Worm (Caenorhabditis elegans) whole organism, late embryonic: ENCODE measurements around the gene W02D7.8.

Experiments used
- C08G9.2 ChIP-seq: sonication (generic microtip); optimal IDR thresholded peaks from 2 replicates; lab custom pipeline; 2016; ENCODE audit warnings: mild to moderate bottlenecking, missing genetic modification characterization, moderate library complexity, missing compliant biosample characterization
- F13H6.1 ChIP-seq: sonication (generic microtip); optimal IDR thresholded peaks from 2 replicates; lab custom pipeline; 2016; ENCODE audit warnings: missing genetic modification characterization, missing compliant biosample characterization
- hlh-15 ChIP-seq: sonication (generic microtip); optimal IDR thresholded peaks from 2 replicates; lab custom pipeline; 2016; ENCODE audit warnings: missing genetic modification characterization, missing compliant biosample characterization
- pqm-1 ChIP-seq: sonication (generic microtip); optimal IDR thresholded peaks from 2 replicates; lab custom pipeline; 2016; ENCODE audit warnings: missing genetic modification characterization, missing compliant biosample characterization
- unc-86 ChIP-seq: sonication (generic microtip); optimal IDR thresholded peaks from 2 replicates; lab custom pipeline; 2016; ENCODE audit warnings: missing genetic modification characterization, missing compliant biosample characterization

DNA sequence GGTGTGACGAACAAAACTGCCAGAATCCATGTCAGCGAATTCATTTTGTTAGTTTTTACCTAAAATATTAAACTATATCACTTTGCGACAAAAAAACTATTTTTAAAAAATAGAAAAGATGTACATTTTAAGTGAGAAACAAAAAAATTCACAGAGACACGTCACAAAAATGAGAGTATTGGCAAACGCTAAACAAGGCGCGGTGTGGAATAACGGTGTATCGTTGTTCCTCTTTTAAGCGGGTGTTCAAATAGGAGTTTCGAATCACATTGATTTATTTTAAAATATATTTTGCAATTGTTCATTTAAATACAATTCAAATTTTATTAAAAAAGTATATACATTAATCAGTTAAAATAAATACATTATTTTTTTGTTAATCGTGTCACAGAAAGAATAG lies 3.7 kb downstream of the W02D7.8 start, which contains the start of gene sel-9:
- no peak for TF ChIP-seq hlh-15 (tag; lab: Kevin White, UChicago)
- TF ChIP-seq pqm-1 (tag; lab: Kevin White, UChicago), result no peak
- TF ChIP-seq C08G9.2 (tag; lab: Kevin White, UChicago), result no peak
- TF ChIP-seq unc-86 (tag; lab: Kevin White, UChicago), result no peak
- TF ChIP-seq F13H6.1, result no peak
